Fruit fly (Drosophila melanogaster) S2 (cell line): ENCODE results near the gene Qsox4.

Source experiments
- CG8478 ChIP-seq: fragments of >200 bp; optimal IDR thresholded peaks from 2 replicates; lab custom pipeline; 2018
- CTCF ChIP-seq, 2 experiments: fragments of >200 bp; optimal IDR thresholded peaks; 2 replicates each; lab custom pipeline; 2018

DNA sequence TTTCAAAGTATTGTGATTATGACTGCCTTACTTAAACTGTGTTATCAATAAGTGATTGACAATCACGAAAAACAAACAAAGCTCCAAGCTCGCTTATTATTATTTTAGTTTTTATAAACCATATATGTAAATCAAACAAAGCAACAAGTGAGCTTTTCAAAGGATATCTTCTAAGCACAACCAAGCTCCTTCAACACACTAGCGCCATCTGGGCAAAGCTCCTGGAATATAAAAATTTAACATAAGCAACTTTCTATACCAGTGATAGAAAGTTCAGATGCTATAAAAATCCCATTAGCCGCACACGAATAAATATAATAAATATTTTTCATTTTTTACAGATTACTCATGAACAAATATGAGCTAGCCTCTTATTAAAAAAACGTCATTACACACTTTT, 38.1 kb upstream of the Qsox4 start:
- TF ChIP-seq CG8478 (lab: Kevin White, UChicago): no peak
- no peak for TF ChIP-seq CTCF (optimal IDR thresholded peaks at IDR 0.05; lab: Kevin White, UChicago)
